Fruit fly (Drosophila melanogaster) whole organism, prepupa: ENCODE measurements around the gene CG6931.
A peak's percentile ranks its signal among the peaks of the same experiment; 100 is the strongest.

Source experiments
- Blimp-1 ChIP-seq: fragments of 200-800 bp; sonication (Bioruptor generic); optimal IDR thresholded peaks from 3 replicates; lab custom pipeline; 2017; ENCODE audit warnings: missing biosample characterization, missing genetic modification characterization, mild to moderate bottlenecking, moderate library complexity, missing genetic modification reagents
- CG10669 ChIP-seq: fragments of 200-800 bp; sonication (Bioruptor generic); optimal IDR thresholded peaks from 3 replicates; lab custom pipeline; 2018; ENCODE audit warnings: missing biosample characterization, mild to moderate bottlenecking, missing genetic modification characterization, moderate library complexity
- CG11294 ChIP-seq: fragments of 200-800 bp; sonication (Bioruptor generic); IDR thresholded peaks from 2 replicates; pipeline ENCODE4 v1.3.6; 2022; ENCODE audit warnings: missing biosample characterization, missing genetic modification characterization
- CG11762 ChIP-seq: fragments of 200-800 bp; sonication (Bioruptor generic); optimal IDR thresholded peaks from 3 replicates; lab custom pipeline; 2016; ENCODE audit warnings: missing biosample characterization, missing genetic modification characterization; ENCODE audit not compliant: insufficient read depth
- CG11902 ChIP-seq: fragments of 200-800 bp; sonication (Bioruptor generic); optimal IDR thresholded peaks from 3 replicates; lab custom pipeline; 2016; ENCODE audit warnings: missing biosample characterization, missing genetic modification characterization
- CG15336 ChIP-seq: fragments of 200-800 bp; sonication (Bioruptor generic); IDR thresholded peaks from 2 replicates; pipeline ENCODE4 v1.3.6; 2022; ENCODE audit warnings: missing biosample characterization, missing genetic modification characterization
- CG1621 ChIP-seq: fragments of 200-800 bp; sonication (Bioruptor generic); optimal IDR thresholded peaks from 3 replicates; lab custom pipeline; 2018; ENCODE audit warnings: missing biosample characterization, mild to moderate bottlenecking, missing genetic modification characterization
- CG16779 ChIP-seq: fragments of 200-800 bp; sonication (Bioruptor generic); optimal IDR thresholded peaks from 3 replicates; lab custom pipeline; 2017; ENCODE audit warnings: missing biosample characterization, mild to moderate bottlenecking, missing genetic modification characterization
- CG3032 ChIP-seq: fragments of 200-800 bp; optimal IDR thresholded peaks from 2 replicates; lab custom pipeline; 2019; ENCODE audit warnings: missing biosample characterization, mild to moderate bottlenecking, missing genetic modification characterization, moderate library complexity
- CG32006 ChIP-seq: fragments of 200-800 bp; sonication (Bioruptor generic); optimal IDR thresholded peaks from 3 replicates; lab custom pipeline; 2017; ENCODE audit warnings: missing biosample characterization, mild to moderate bottlenecking, missing genetic modification characterization
- CG34406 ChIP-seq: fragments of 200-800 bp; sonication (Bioruptor generic); optimal IDR thresholded peaks from 3 replicates; lab custom pipeline; 2016; ENCODE audit warnings: missing biosample characterization, missing genetic modification characterization
- CG3919 ChIP-seq: fragments of 200-800 bp; sonication (Bioruptor generic); optimal IDR thresholded peaks from 3 replicates; lab custom pipeline; 2016; ENCODE audit warnings: missing biosample characterization, missing genetic modification characterization
- CG6276 ChIP-seq: fragments of 200-800 bp; sonication (Bioruptor generic); optimal IDR thresholded peaks from 2 replicates; lab custom pipeline; 2017; ENCODE audit warnings: missing biosample characterization, mild to moderate bottlenecking, missing genetic modification characterization
- CG6808 ChIP-seq: fragments of 200-800 bp; sonication (Bioruptor generic); optimal IDR thresholded peaks from 3 replicates; lab custom pipeline; 2017; ENCODE audit warnings: missing biosample characterization, missing genetic modification characterization, mild to moderate bottlenecking, moderate library complexity, missing genetic modification reagents
- CG7368 ChIP-seq: fragments of 200-800 bp; sonication (Bioruptor generic); optimal IDR thresholded peaks from 3 replicates; lab custom pipeline; 2016; ENCODE audit warnings: missing biosample characterization, missing genetic modification characterization
- CG8119 ChIP-seq: fragments of 200-800 bp; sonication (Bioruptor generic); IDR thresholded peaks from 3 replicates; pipeline ENCODE4 v1.3.6; 2022; ENCODE audit warnings: missing biosample characterization, missing genetic modification characterization
- Eip75B ChIP-seq: fragments of 200-800 bp; sonication (Bioruptor generic); optimal IDR thresholded peaks from 3 replicates; lab custom pipeline; 2016; ENCODE audit warnings: missing biosample characterization, missing genetic modification characterization
- Ets96B ChIP-seq: fragments of 200-800 bp; optimal IDR thresholded peaks from 2 replicates; lab custom pipeline; 2019; ENCODE audit warnings: missing biosample characterization, mild to moderate bottlenecking, missing genetic modification characterization, moderate library complexity
- Gug ChIP-seq: fragments of 200-800 bp; sonication (Bioruptor generic); IDR thresholded peaks from 2 replicates; pipeline ENCODE4 v1.3.6; 2022; ENCODE audit warnings: missing biosample characterization, missing genetic modification characterization
- Hr38 ChIP-seq: sonication (Bioruptor generic); optimal IDR thresholded peaks from 2 replicates; lab custom pipeline; 2016; ENCODE audit warnings: missing biosample characterization, missing genetic modification characterization
- Hr39 ChIP-seq: fragments of 200-800 bp; sonication (Bioruptor generic); optimal IDR thresholded peaks from 2 replicates; lab custom pipeline; 2016; ENCODE audit warnings: missing biosample characterization, missing genetic modification characterization
- Met ChIP-seq: fragments of 200-800 bp; sonication (Bioruptor generic); optimal IDR thresholded peaks from 3 replicates; lab custom pipeline; 2016; ENCODE audit warnings: missing biosample characterization, missing genetic modification characterization
- OdsH ChIP-seq: fragments of 200-800 bp; sonication (Bioruptor generic); optimal IDR thresholded peaks from 3 replicates; lab custom pipeline; 2016; ENCODE audit warnings: missing biosample characterization, missing genetic modification characterization
- Smox ChIP-seq: fragments of 200-800 bp; sonication (Bioruptor generic); optimal IDR thresholded peaks from 3 replicates; lab custom pipeline; 2016; ENCODE audit warnings: missing biosample characterization, missing genetic modification characterization
- Sox102F ChIP-seq: fragments of 200-800 bp; sonication (Bioruptor generic); optimal IDR thresholded peaks from 2 replicates; lab custom pipeline; 2016; ENCODE audit warnings: missing biosample characterization, mild to moderate bottlenecking, missing genetic modification characterization
- Sox14 ChIP-seq: fragments of 200-800 bp; sonication (Bioruptor generic); optimal IDR thresholded peaks from 3 replicates; lab custom pipeline; 2016; ENCODE audit warnings: missing biosample characterization, missing genetic modification characterization
- Sox15 ChIP-seq: fragments of 200-800 bp; sonication (Bioruptor generic); optimal IDR thresholded peaks from 3 replicates; lab custom pipeline; 2016; ENCODE audit warnings: missing biosample characterization, missing genetic modification characterization
- achi ChIP-seq: fragments of 200-800 bp; sonication (Bioruptor generic); optimal IDR thresholded peaks from 3 replicates; lab custom pipeline; 2016; ENCODE audit warnings: missing biosample characterization, missing genetic modification characterization
- cyc ChIP-seq: fragments of 200-800 bp; sonication (Bioruptor generic); optimal IDR thresholded peaks from 3 replicates; lab custom pipeline; 2016; ENCODE audit warnings: missing biosample characterization, missing genetic modification characterization
- dac ChIP-seq: fragments of 200-800 bp; sonication (Bioruptor generic); optimal IDR thresholded peaks from 2 replicates; lab custom pipeline; 2017; ENCODE audit warnings: missing biosample characterization, mild to moderate bottlenecking, missing genetic modification characterization
- dsx ChIP-seq: fragments of 200-800 bp; optimal IDR thresholded peaks from 3 replicates; lab custom pipeline; 2019; ENCODE audit warnings: missing biosample characterization, mild to moderate bottlenecking, missing genetic modification characterization, moderate library complexity; ENCODE audit not compliant: poor library complexity, severe bottlenecking
- eg ChIP-seq: fragments of 200-800 bp; sonication (Bioruptor generic); IDR thresholded peaks from 3 replicates; pipeline ENCODE4 v1.3.6; 2022; ENCODE audit warnings: missing biosample characterization, missing genetic modification characterization
- esn ChIP-seq: fragments of 200-800 bp; sonication (Bioruptor generic); optimal IDR thresholded peaks from 2 replicates; lab custom pipeline; 2016; ENCODE audit warnings: missing biosample characterization, mild to moderate bottlenecking, missing genetic modification characterization, moderate library complexity
- fd59A ChIP-seq: fragments of 200-800 bp; sonication (Bioruptor generic); optimal IDR thresholded peaks from 2 replicates; lab custom pipeline; 2017; ENCODE audit warnings: missing biosample characterization, mild to moderate bottlenecking, missing genetic modification characterization, missing genetic modification reagents
- fd85E ChIP-seq: fragments of 200-800 bp; sonication (Bioruptor generic); optimal IDR thresholded peaks from 3 replicates; lab custom pipeline; 2016; ENCODE audit warnings: missing biosample characterization, missing genetic modification characterization
- fkh ChIP-seq: fragments of 200-800 bp; sonication (Bioruptor generic); optimal IDR thresholded peaks from 3 replicates; lab custom pipeline; 2017; ENCODE audit warnings: missing biosample characterization, mild to moderate bottlenecking, missing genetic modification characterization, moderate library complexity
- lz ChIP-seq: fragments of 200-800 bp; sonication (Bioruptor generic); optimal IDR thresholded peaks from 3 replicates; lab custom pipeline; 2016; ENCODE audit warnings: missing biosample characterization, missing genetic modification characterization
- net ChIP-seq: fragments of 200-800 bp; sonication (Bioruptor generic); optimal IDR thresholded peaks from 3 replicates; lab custom pipeline; 2016; ENCODE audit warnings: missing biosample characterization, missing genetic modification characterization
- pdm3 ChIP-seq: fragments of 200-800 bp; sonication (Bioruptor generic); optimal IDR thresholded peaks from 3 replicates; lab custom pipeline; 2016; ENCODE audit warnings: missing biosample characterization, missing genetic modification characterization
- spab ChIP-seq: fragments of 200-800 bp; sonication (Bioruptor generic); optimal IDR thresholded peaks from 2 replicates; lab custom pipeline; 2017; ENCODE audit warnings: missing biosample characterization, mild to moderate bottlenecking, missing genetic modification characterization, missing genetic modification reagents
- ss ChIP-seq, 2 experiments: fragments of 200-800 bp; sonication (Bioruptor generic); optimal IDR thresholded peaks; 2 replicates in 1 of 2; 3 replicates in 1 of 2; lab custom pipeline; 2017 to 2018; ENCODE audit warnings: mild to moderate bottlenecking in 2 of 2, missing biosample characterization in 2 of 2, missing genetic modification characterization in 2 of 2, moderate library complexity in 1 of 2
- svp ChIP-seq: fragments of 200-800 bp; sonication (Bioruptor generic); peaks from one replicate; lab custom pipeline; 2016; ENCODE audit warnings: missing biosample characterization, missing genetic modification characterization
- topi ChIP-seq: fragments of 200-800 bp; sonication (Bioruptor generic); optimal IDR thresholded peaks from 3 replicates; lab custom pipeline; 2016; ENCODE audit warnings: missing biosample characterization, missing genetic modification characterization

The CG6931 gene

dm6 chr3L:12030521-12030920 lies 40.0 kb downstream of the CG6931 start (continued):
- TF ChIP-seq lz (GFP tag; lab: Kevin White, UChicago) (peak; percentile 15), CG7368 (GFP tag; lab: Kevin White, UChicago) (peak; percentile 64), Hr38 (no peak), CG1621 (tag; lab: Kevin White, UChicago) (peak; percentile 46), CG34406 (peak; percentile 29), achi (GFP tag; lab: Kevin White, UChicago) (peak; percentile 56), fkh (GFP tag; lab: Kevin White, UChicago) (no peak), CG3919 (GFP tag; lab: Kevin White, UChicago) (peak; percentile 81)

DNA sequence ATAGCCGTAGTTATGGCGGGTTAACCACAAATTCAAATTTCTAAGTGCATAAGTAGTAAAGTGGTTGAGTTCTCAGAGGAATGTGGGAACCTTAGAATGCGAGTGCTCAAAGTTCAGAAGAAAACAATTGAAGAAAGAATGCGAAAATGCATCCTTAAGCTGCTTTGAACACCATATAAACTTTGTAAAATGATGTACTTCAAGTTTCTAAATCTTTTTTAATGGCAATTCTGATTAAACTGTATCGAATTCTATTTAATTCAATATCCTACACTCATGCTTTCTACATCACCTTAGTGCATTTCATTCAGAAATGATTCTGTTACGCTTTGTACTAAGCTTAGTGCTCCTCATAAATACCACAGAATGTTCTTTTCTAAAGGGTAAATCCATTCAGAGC lies 41.7 kb downstream of the CG6931 start, which contains the start of gene CG43993:
Gene CG43993, plus strand, starts transcription at position 301 of the 400 bp plus-strand sequence.
- TF ChIP-seq CG15336 (GFP tag; lab: Robert Waterston, UW) (no peak), esn (no peak)

dm6 chr3L:12036658-12037057 lies 46.1 kb downstream of the CG6931 start:
- TF ChIP-seq CG11294 (no peak), Hr38 (no peak), eg (GFP tag; lab: Robert Waterston, UW) (no peak), CG10669 (GFP tag; lab: Kevin White, UChicago) (no peak), dac (no peak), Blimp-1 (no peak), Hr39 (GFP tag; lab: Kevin White, UChicago) (no peak), fkh (GFP tag; lab: Kevin White, UChicago) (no peak), pdm3 (GFP tag; lab: Kevin White, UChicago) (no peak), CG11762 (GFP tag; lab: Kevin White, UChicago) (no peak), Met (GFP tag; lab: Kevin White, UChicago) (no peak), Eip75B (no peak), CG16779 (tag; lab: Kevin White, UChicago) (no peak)

- peak; percentile 49 for TF ChIP-seq CG3032 (tag; lab: Kevin White, UChicago)
- TF ChIP-seq fd59A (GFP tag; lab: Kevin White, UChicago), result peak; percentile 9
- TF ChIP-seq CG1621 (tag; lab: Kevin White, UChicago), result no peak
- no peak for TF ChIP-seq OdsH (GFP tag; lab: Kevin White, UChicago)
- no peak for TF ChIP-seq Sox15
- TF ChIP-seq eg (GFP tag; lab: Robert Waterston, UW), result peak; percentile 49; the same call in 2 of the 3 replicates
- peak; percentile 5 for TF ChIP-seq net (GFP tag; lab: Kevin White, UChicago)
- TF ChIP-seq dac, result no peak
- TF ChIP-seq CG16779 (tag; lab: Kevin White, UChicago), result no peak
- TF ChIP-seq svp, result no peak
- TF ChIP-seq Smox (GFP tag; lab: Kevin White, UChicago), result no peak
- TF ChIP-seq CG8119 (GFP tag; lab: Robert Waterston, UW), result peak; percentile 38; the same call in 2 of the 3 replicates
- peak; percentile 44 for TF ChIP-seq spab
- TF ChIP-seq fd85E, result no peak
- TF ChIP-seq ss (GFP tag; optimal IDR thresholded peaks at IDR 0.05; lab: Kevin White, UChicago), result peak in 1 of 2 experiments; percentile 29
- peak; percentile 43 for TF ChIP-seq dsx
- peak; percentile 27 for TF ChIP-seq Sox14 (GFP tag; lab: Kevin White, UChicago)
- peak; percentile 37 for TF ChIP-seq cyc (GFP tag; lab: Kevin White, UChicago)
- TF ChIP-seq CG32006 (GFP tag; lab: Kevin White, UChicago), result peak; percentile 31
- no peak for TF ChIP-seq CG6276 (GFP tag; lab: Kevin White, UChicago)
- TF ChIP-seq CG6808 (GFP tag; lab: Kevin White, UChicago), result peak; percentile 49
- TF ChIP-seq achi (GFP tag; lab: Kevin White, UChicago), result peak; percentile 21
- TF ChIP-seq Eip75B, result no peak
- no peak for TF ChIP-seq CG11902
- peak; percentile 34; the same call in 1 of the 2 replicates for TF ChIP-seq Gug
- TF ChIP-seq topi (GFP tag; lab: Kevin White, UChicago), result peak; percentile 14
- no peak for TF ChIP-seq Blimp-1
- TF ChIP-seq CG3919 (GFP tag; lab: Kevin White, UChicago), result peak; percentile 55
- TF ChIP-seq Ets96B (tag; lab: Kevin White, UChicago), result peak; percentile 61
- peak; percentile 70 for TF ChIP-seq CG10669 (GFP tag; lab: Kevin White, UChicago)
- TF ChIP-seq CG15336 (GFP tag; lab: Robert Waterston, UW), result peak; percentile 51; the same call in 1 of the 2 replicates
- no peak for TF ChIP-seq Sox102F (GFP tag; lab: Kevin White, UChicago)
Measured at dm6 chr3L:12037449-12038163, 47.1 kb downstream of the CG6931 start.
